Fruit fly (Drosophila melanogaster) whole organism, adult: ENCODE measurements around the gene Cpr67Fa2.
A peak's percentile ranks its signal among the peaks of the same experiment; 100 is the strongest.

Experiments
- CG11617 ChIP-seq: fragments of 200-800 bp; sonication (Bioruptor generic); optimal IDR thresholded peaks from 2 replicates; lab custom pipeline; 2017; ENCODE audit warnings: mild to moderate bottlenecking, missing biosample characterization, missing genetic modification reagents, missing genetic modification characterization
- CG12768 ChIP-seq: fragments of 200-800 bp; sonication (Bioruptor generic); optimal IDR thresholded peaks from 2 replicates; lab custom pipeline; 2017; ENCODE audit warnings: missing biosample characterization, missing genetic modification characterization, mild to moderate bottlenecking, moderate library complexity, missing genetic modification reagents
- CG14711 ChIP-seq: fragments of 200-800 bp; sonication (Bioruptor generic); optimal IDR thresholded peaks from 2 replicates; lab custom pipeline; 2018; ENCODE audit warnings: missing biosample characterization, mild to moderate bottlenecking, missing genetic modification characterization, moderate library complexity
- CG1620 ChIP-seq: fragments of 200-800 bp; sonication (Bioruptor generic); optimal IDR thresholded peaks from 2 replicates; lab custom pipeline; 2016; ENCODE audit warnings: missing biosample characterization, missing genetic modification characterization
- CG33017 ChIP-seq: fragments of 200-800 bp; sonication (Bioruptor generic); optimal IDR thresholded peaks from 2 replicates; lab custom pipeline; 2018; ENCODE audit warnings: missing biosample characterization, mild to moderate bottlenecking, missing genetic modification characterization, moderate library complexity
- CG5204 ChIP-seq: fragments of 200-800 bp; sonication (Bioruptor generic); optimal IDR thresholded peaks from 2 replicates; lab custom pipeline; 2016; ENCODE audit warnings: missing biosample characterization, missing genetic modification characterization
- CG7045 ChIP-seq: fragments of 200-800 bp; sonication (Bioruptor generic); optimal IDR thresholded peaks from 2 replicates; lab custom pipeline; 2017; ENCODE audit warnings: missing biosample characterization, mild to moderate bottlenecking, missing genetic modification characterization
- CG7101 ChIP-seq: fragments of 200-800 bp; sonication (Bioruptor generic); optimal IDR thresholded peaks from 2 replicates; lab custom pipeline; 2018; ENCODE audit warnings: missing biosample characterization, mild to moderate bottlenecking, missing genetic modification characterization, moderate library complexity
- Clk ChIP-seq: fragments of 200-800 bp; sonication (Bioruptor generic); optimal IDR thresholded peaks from 2 replicates; lab custom pipeline; 2017; ENCODE audit warnings: missing biosample characterization, missing genetic modification characterization
- Crg-1 ChIP-seq: fragments of 200-800 bp; sonication (Bioruptor generic); optimal IDR thresholded peaks from 2 replicates; lab custom pipeline; 2016; ENCODE audit warnings: missing biosample characterization, missing genetic modification characterization
- Hr96 ChIP-seq: fragments of 200-800 bp; sonication (Bioruptor generic); optimal IDR thresholded peaks from 2 replicates; lab custom pipeline; 2016; ENCODE audit warnings: missing biosample characterization, missing genetic modification characterization
- Mnt ChIP-seq: fragments of 200-800 bp; sonication (Bioruptor generic); optimal IDR thresholded peaks from 2 replicates; lab custom pipeline; 2016; ENCODE audit warnings: missing biosample characterization, mild to moderate bottlenecking, missing genetic modification characterization
- bab1 ChIP-seq: fragments of 200-800 bp; sonication (Bioruptor generic); optimal IDR thresholded peaks from 3 replicates; lab custom pipeline; 2019; ENCODE audit warnings: missing biosample characterization, mild to moderate bottlenecking, missing genetic modification characterization, moderate library complexity
- cic ChIP-seq: fragments of 200-800 bp; sonication (Bioruptor generic); optimal IDR thresholded peaks from 2 replicates; lab custom pipeline; 2017; ENCODE audit warnings: missing biosample characterization, mild to moderate bottlenecking, missing genetic modification characterization, moderate library complexity
- cnc ChIP-seq, 2 experiments: fragments of >200 bp; optimal IDR thresholded peaks; 2 replicates each; lab custom pipeline; 2017
- kay ChIP-seq: fragments of 200-800 bp; sonication (Bioruptor generic); peaks from one replicate; lab custom pipeline; 2016; ENCODE audit warnings: missing biosample characterization, missing genetic modification characterization, borderline replicate concordance
- ovo ChIP-seq: fragments of 200-800 bp; sonication (Bioruptor generic); optimal IDR thresholded peaks from 2 replicates; lab custom pipeline; 2016; ENCODE audit warnings: missing biosample characterization, missing genetic modification characterization
- pad ChIP-seq: fragments of 200-800 bp; sonication (Bioruptor generic); optimal IDR thresholded peaks from 3 replicates; lab custom pipeline; 2017; ENCODE audit warnings: missing biosample characterization, missing genetic modification characterization, mild to moderate bottlenecking, moderate library complexity, missing genetic modification reagents
- tj ChIP-seq: fragments of 200-800 bp; sonication (Bioruptor generic); optimal IDR thresholded peaks from 3 replicates; lab custom pipeline; 2017; ENCODE audit warnings: missing biosample characterization, mild to moderate bottlenecking, missing genetic modification characterization, moderate library complexity
- toe ChIP-seq: fragments of 200-800 bp; sonication (Bioruptor generic); optimal IDR thresholded peaks from 2 replicates; lab custom pipeline; 2016; ENCODE audit warnings: missing biosample characterization, missing genetic modification characterization

Gene Cpr67Fa2

dm6 chr3L:10860042-10860643 is 31.4 kb upstream of the Cpr67Fa2 start:
- TF ChIP-seq CG11617 (GFP tag; lab: Kevin White, UChicago), result no peak
- TF ChIP-seq Crg-1 (GFP tag; lab: Kevin White, UChicago), result no peak
- TF ChIP-seq kay (GFP tag; lab: Kevin White, UChicago), result no peak
- TF ChIP-seq Clk, result no peak
- TF ChIP-seq CG5204, result no peak
- no peak for TF ChIP-seq ovo
- no peak for TF ChIP-seq pad
- no peak for TF ChIP-seq CG14711 (tag; lab: Kevin White, UChicago)
- TF ChIP-seq CG1620 (GFP tag; lab: Kevin White, UChicago), result no peak
- no peak for TF ChIP-seq toe (GFP tag; lab: Kevin White, UChicago)
- no peak for TF ChIP-seq tj (GFP tag; lab: Kevin White, UChicago)
- TF ChIP-seq cic (GFP tag; lab: Kevin White, UChicago), result no peak
- TF ChIP-seq Hr96 (GFP tag; lab: Kevin White, UChicago), result no peak
- TF ChIP-seq CG7045 (GFP tag; lab: Kevin White, UChicago), result no peak
- no peak for TF ChIP-seq cnc (optimal IDR thresholded peaks at IDR 0.05; lab: Kevin White, UChicago)
- no peak for TF ChIP-seq Mnt (GFP tag; lab: Kevin White, UChicago)
- no peak for TF ChIP-seq bab1 (GFP tag; lab: Kevin White, UChicago)
- TF ChIP-seq CG12768 (GFP tag; lab: Kevin White, UChicago), result no peak
- TF ChIP-seq CG7101, result no peak
- no peak for TF ChIP-seq CG33017 (tag; lab: Kevin White, UChicago)

- no peak for TF ChIP-seq CG14711 (tag; lab: Kevin White, UChicago)
- no peak for TF ChIP-seq CG12768 (GFP tag; lab: Kevin White, UChicago)
- no peak for TF ChIP-seq Mnt (GFP tag; lab: Kevin White, UChicago)
- no peak for TF ChIP-seq CG11617 (GFP tag; lab: Kevin White, UChicago)
- no peak for TF ChIP-seq toe (GFP tag; lab: Kevin White, UChicago)
- TF ChIP-seq Clk, result no peak
- no peak for TF ChIP-seq pad
- no peak for TF ChIP-seq tj (GFP tag; lab: Kevin White, UChicago)
- TF ChIP-seq CG7101, result no peak
- TF ChIP-seq ovo, result no peak
- TF ChIP-seq Crg-1 (GFP tag; lab: Kevin White, UChicago), result no peak
- no peak for TF ChIP-seq bab1 (GFP tag; lab: Kevin White, UChicago)
- no peak for TF ChIP-seq cic (GFP tag; lab: Kevin White, UChicago)
- no peak for TF ChIP-seq Hr96 (GFP tag; lab: Kevin White, UChicago)
- TF ChIP-seq CG7045 (GFP tag; lab: Kevin White, UChicago), result no peak
- no peak for TF ChIP-seq CG1620 (GFP tag; lab: Kevin White, UChicago)
Measured at dm6 chr3L:10861657-10862543, 29.6 kb upstream of the Cpr67Fa2 start.

dm6 chr3L:10862544-10863474 is 28.7 kb upstream of the Cpr67Fa2 start:
- no peak for TF ChIP-seq CG5204
- no peak for TF ChIP-seq Crg-1 (GFP tag; lab: Kevin White, UChicago)
- no peak for TF ChIP-seq pad
- TF ChIP-seq CG14711 (tag; lab: Kevin White, UChicago), result no peak
- no peak for TF ChIP-seq CG7101
- TF ChIP-seq bab1 (GFP tag; lab: Kevin White, UChicago), result no peak
- TF ChIP-seq CG1620 (GFP tag; lab: Kevin White, UChicago), result no peak
- TF ChIP-seq CG11617 (GFP tag; lab: Kevin White, UChicago), result no peak
- TF ChIP-seq Clk, result no peak
- TF ChIP-seq cnc (optimal IDR thresholded peaks at IDR 0.05; lab: Kevin White, UChicago), result no peak
- no peak for TF ChIP-seq Hr96 (GFP tag; lab: Kevin White, UChicago)
- TF ChIP-seq cic (GFP tag; lab: Kevin White, UChicago), result peak; percentile 88
- TF ChIP-seq toe (GFP tag; lab: Kevin White, UChicago), result no peak
- peak; percentile 53 for TF ChIP-seq kay (GFP tag; lab: Kevin White, UChicago)
- TF ChIP-seq ovo, result no peak
- TF ChIP-seq CG12768 (GFP tag; lab: Kevin White, UChicago), result no peak
- TF ChIP-seq Mnt (GFP tag; lab: Kevin White, UChicago), result no peak
- TF ChIP-seq CG7045 (GFP tag; lab: Kevin White, UChicago), result no peak
- TF ChIP-seq CG33017 (tag; lab: Kevin White, UChicago), result no peak
- TF ChIP-seq tj (GFP tag; lab: Kevin White, UChicago), result peak; percentile 29

dm6 chr3L:10863925-10864324 is 27.6 kb upstream of the Cpr67Fa2 start:
- TF ChIP-seq Clk (no peak), Hr96 (GFP tag; lab: Kevin White, UChicago) (peak; percentile 14), CG1620 (GFP tag; lab: Kevin White, UChicago) (no peak), kay (GFP tag; lab: Kevin White, UChicago) (no peak), cic (GFP tag; lab: Kevin White, UChicago) (peak; percentile 15), CG12768 (GFP tag; lab: Kevin White, UChicago) (peak; percentile 46)
